Worm (Caenorhabditis elegans): ENCODE data around the gene lam-2.

Gene lam-2

ce11 chrX:7175389-7175788 lies 24.4 kb upstream of the lam-2 start:
- TF ChIP-seq unc-62 (GFP tag; optimal IDR thresholded peaks at IDR 0.05 in 1 of 2) (peak in 1 of 2 experiments; percentile 47), unc-62 (tag; optimal IDR thresholded peaks at IDR 0.05) (no peak), daf-16 (GFP tag; optimal IDR thresholded peaks at IDR 0.05) (no peak), daf-16 (tag; optimal IDR thresholded peaks at IDR 0.05) (no peak)

DNA sequence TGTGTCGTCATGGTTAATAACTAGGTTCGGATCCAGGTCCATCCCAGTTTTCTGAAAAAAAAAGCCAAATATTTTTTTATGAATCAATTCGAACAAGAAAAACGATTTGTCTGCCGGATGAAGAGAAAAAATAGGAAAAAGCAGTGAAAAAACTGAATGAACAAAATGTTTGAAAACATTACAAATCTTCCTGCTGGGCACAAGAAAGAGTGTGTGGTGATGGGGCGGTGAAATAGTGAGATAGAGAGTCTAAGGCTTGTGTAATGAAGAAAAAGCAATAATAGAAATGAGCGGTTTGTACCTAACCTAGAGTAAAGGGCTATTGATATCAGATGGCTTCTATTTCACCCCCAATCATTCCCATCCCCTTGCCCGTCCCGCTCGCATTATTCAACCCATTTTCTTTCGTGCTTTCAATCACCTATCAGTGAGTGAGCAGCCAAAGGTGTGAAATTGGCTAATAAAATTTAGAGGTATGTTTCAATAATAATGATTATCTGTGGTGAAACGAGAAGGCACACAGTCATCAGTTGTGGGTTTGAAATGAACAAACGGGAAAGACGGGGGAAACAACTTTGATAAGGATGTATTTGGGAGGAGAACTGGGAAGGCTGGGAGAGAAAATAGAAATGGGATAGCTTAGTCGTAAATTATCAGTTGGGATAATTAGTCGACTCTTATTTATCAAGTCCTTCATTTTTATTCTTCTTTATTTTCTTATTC lies 19.7 kb upstream of the lam-2 start, which contains the start of gene bar-1:
bar-1 (minus strand) TSS at position 51 of the 723 bp plus-strand sequence.
- TF ChIP-seq unc-62 (GFP tag; optimal IDR thresholded peaks at IDR 0.05 in 1 of 2) (peak in 1 of 2 experiments; percentile 15), unc-62 (tag; optimal IDR thresholded peaks at IDR 0.05) (no peak), dmd-9 (GFP tag; IDR thresholded peaks at IDR 0.05) (no peak), nhr-77 (tag; optimal IDR thresholded peaks at IDR 0.05) (peak; percentile 24), dmd-8 (GFP tag; IDR thresholded peaks at IDR 0.05) (no peak), dmd-6 (GFP tag; IDR thresholded peaks at IDR 0.05) (peak; percentile 39; the same call in 1 of the 2 replicates), nhr-28 (tag; optimal IDR thresholded peaks at IDR 0.05) (peak; percentile 51), hlh-11 (tag; optimal IDR thresholded peaks at IDR 0.05) (peak; percentile 47), ceh-20 (GFP tag; IDR thresholded peaks at IDR 0.05) (0 out of 2 replicates have a peak, but pooled peaks have one; percentile 20), php-3 (GFP tag; IDR thresholded peaks at IDR 0.05) (peak; percentile 77), egl-43 (GFP tag; IDR thresholded peaks at IDR 0.05) (no peak), daf-16 (GFP tag; optimal IDR thresholded peaks at IDR 0.05) (no peak), daf-16 (tag; optimal IDR thresholded peaks at IDR 0.05) (peak; percentile 60), pqm-1 (tag; optimal IDR thresholded peaks at IDR 0.05) (peak; percentile 48)

ce11 chrX:7162764-7163163 lies 11.7 kb upstream of the lam-2 start:
- TF ChIP-seq lir-3 (tag; optimal IDR thresholded peaks at IDR 0.05) (no peak), ama-1 (optimal IDR thresholded peaks at IDR 0.05) (no peak), snpc-1.2 (GFP tag; IDR thresholded peaks at IDR 0.05) (no peak), lsy-2 (tag; optimal IDR thresholded peaks at IDR 0.05) (no peak), nhr-237 (tag; optimal IDR thresholded peaks at IDR 0.05) (no peak), egl-43 (GFP tag; IDR thresholded peaks at IDR 0.05) (no peak), ztf-11 (tag; optimal IDR thresholded peaks at IDR 0.05) (no peak), lin-38 (GFP tag; IDR thresholded peaks at IDR 0.05) (no peak), dve-1 (tag; optimal IDR thresholded peaks at IDR 0.05; ENCODE audit: insufficient read depth) (no peak), madf-9 (GFP tag; conservative IDR thresholded peaks at IDR 0.05) (no peak), nhr-25 (tag; optimal IDR thresholded peaks at IDR 0.05; ENCODE audit: borderline replicate concordance, insufficient read depth) (no peak), F44E2.7 (GFP tag; IDR thresholded peaks at IDR 0.05) (no peak), Y105C5A.15 (GFP tag; IDR thresholded peaks at IDR 0.05) (no peak), dpl-1 (GFP tag; optimal IDR thresholded peaks at IDR 0.05) (no peak), nhr-76 (tag; optimal IDR thresholded peaks at IDR 0.05) (no peak), tra-1 (GFP tag; IDR thresholded peaks at IDR 0.05) (no peak), fos-1 (tag; optimal IDR thresholded peaks at IDR 0.05) (no peak), ceh-28 (tag; optimal IDR thresholded peaks at IDR 0.05) (no peak)

DNA sequence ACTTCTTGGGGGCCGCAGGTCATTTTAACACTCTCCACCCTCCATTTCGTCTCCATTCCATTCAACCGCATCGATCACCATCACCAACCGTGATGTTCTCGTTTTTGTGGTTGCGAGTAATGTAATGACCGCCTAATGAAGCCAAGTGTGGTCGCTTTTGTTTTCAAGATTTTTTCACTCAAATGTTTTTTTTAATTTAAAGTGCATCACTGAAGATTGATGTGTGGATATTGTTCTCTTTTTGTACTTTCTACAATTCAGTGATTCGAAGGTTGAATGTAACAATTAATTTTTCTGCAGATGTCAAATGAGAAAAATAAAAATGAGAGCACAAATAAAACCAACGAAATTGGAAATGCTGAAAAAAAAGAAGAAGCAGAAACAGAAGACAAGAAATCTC lies 7.7 kb upstream of the lam-2 start, which contains the start of gene pgp-10:
pgp-10 (plus strand) TSS at position 301 of the 400 bp plus-strand sequence.
- TF ChIP-seq hlh-30 (tag; optimal IDR thresholded peaks at IDR 0.05; ENCODE audit: insufficient read depth) (no peak), aha-1 (tag) (peak; percentile 26)

- no peak for TF ChIP-seq hlh-11 (tag; optimal IDR thresholded peaks at IDR 0.05)
- no peak for TF ChIP-seq nhr-41 (GFP tag; IDR thresholded peaks at IDR 0.05)
- no peak for TF ChIP-seq ama-1 (optimal IDR thresholded peaks at IDR 0.05)
- no peak for TF ChIP-seq dmd-6 (GFP tag; IDR thresholded peaks at IDR 0.05)
- TF ChIP-seq attf-4 (tag; optimal IDR thresholded peaks at IDR 0.05), result no peak
- no peak for TF ChIP-seq unc-130 (GFP tag; optimal IDR thresholded peaks at IDR 0.05)
Measured at ce11 chrX:7157483-7157882, 6.4 kb upstream of the lam-2 start.

Data from whole organism, L4 larva.